Worm (Caenorhabditis elegans) whole organism, early embryonic: Measurements from ENCODE around the gene gst-20.

Experiments
- B0310.2 ChIP-seq: sonication (generic microtip); optimal IDR thresholded peaks from 2 replicates; lab custom pipeline; 2016; ENCODE audit warnings: mild to moderate bottlenecking, missing genetic modification characterization, missing compliant biosample characterization
- aly-1 ChIP-seq: sonication (generic microtip); optimal IDR thresholded peaks from 2 replicates; lab custom pipeline; 2016; ENCODE audit warnings: missing genetic modification characterization, missing compliant biosample characterization
- ama-1 ChIP-seq: fragments of 150-350 bp; optimal IDR thresholded peaks from 2 replicates; lab custom pipeline; 2014
- flt-1 ChIP-seq: fragments of 200-800 bp; sonication (Bioruptor generic); IDR thresholded peaks from 2 replicates; pipeline ENCODE4 v1.3.6; 2022; ENCODE audit warnings: missing genetic modification characterization, missing compliant biosample characterization
- hnd-1 ChIP-seq: sonication (generic microtip); optimal IDR thresholded peaks from 2 replicates; lab custom pipeline; 2016; ENCODE audit warnings: missing genetic modification characterization, missing compliant biosample characterization
- pes-1 ChIP-seq: fragments of 200-800 bp; sonication (Bioruptor generic); IDR thresholded peaks from 2 replicates; pipeline ENCODE4 v1.3.6; 2022; ENCODE audit warnings: missing genetic modification reagents, missing genetic modification characterization, missing compliant biosample characterization
- scrt-1 ChIP-seq: fragments of 200-800 bp; sonication (Bioruptor generic); IDR thresholded peaks from 2 replicates; pipeline ENCODE4 v1.3.6; 2022; ENCODE audit warnings: missing genetic modification characterization, missing compliant biosample characterization
- sea-1 ChIP-seq: fragments of 200-800 bp; sonication (Bioruptor generic); conservative IDR thresholded peaks from 2 replicates; pipeline ENCODE4 v1.3.6; 2022; ENCODE audit warnings: missing genetic modification characterization, missing compliant biosample characterization
- tbx-11 ChIP-seq: fragments of 200-800 bp; sonication (Bioruptor generic); IDR thresholded peaks from 2 replicates; pipeline ENCODE4 v1.3.6; 2022; ENCODE audit warnings: missing genetic modification characterization, missing compliant biosample characterization
- tbx-37 ChIP-seq: fragments of 200-800 bp; sonication (Bioruptor generic); conservative IDR thresholded peaks from 2 replicates; pipeline ENCODE4 v1.3.6; 2022; ENCODE audit warnings: missing genetic modification reagents, missing genetic modification characterization, missing compliant biosample characterization
- tra-4 ChIP-seq: sonication (generic microtip); optimal IDR thresholded peaks from 2 replicates; lab custom pipeline; 2017; ENCODE audit warnings: missing genetic modification characterization, missing compliant biosample characterization

DNA sequence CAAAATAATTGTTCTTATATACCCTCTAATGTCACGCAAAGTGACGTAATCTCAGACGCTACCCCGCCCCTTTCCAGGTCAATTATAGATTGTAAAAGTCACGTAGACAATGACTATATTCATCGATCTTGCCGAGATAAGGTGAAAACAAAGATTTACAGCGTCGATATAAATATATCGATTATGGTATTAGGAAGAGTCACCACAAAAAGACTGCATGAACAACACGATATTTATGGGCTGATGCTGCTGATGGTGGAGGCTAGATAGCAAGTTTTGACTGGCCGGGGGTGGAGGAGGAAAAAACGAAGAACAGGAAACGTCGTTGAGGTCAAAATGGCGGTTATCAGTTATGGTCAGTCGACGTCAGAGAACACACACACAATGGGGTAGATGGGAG, 29.0 kb upstream of the gst-20 start:
- TF ChIP-seq tbx-37 (GFP tag; lab: Robert Waterston, UW) (no peak), scrt-1 (GFP tag; lab: Robert Waterston, UW) (no peak), aly-1 (tag; lab: Kevin White, UChicago) (no peak), ama-1 (lab: Kevin White, UChicago) (no peak), sea-1 (GFP tag; lab: Robert Waterston, UW) (no peak), tra-4 (no peak), B0310.2 (no peak), hnd-1 (tag; lab: Kevin White, UChicago) (no peak), flt-1 (GFP tag; lab: Robert Waterston, UW) (no peak), pes-1 (GFP tag; lab: Robert Waterston, UW) (no peak), tbx-11 (GFP tag; lab: Robert Waterston, UW) (no peak)
